Worm (Caenorhabditis elegans) whole organism, early embryonic: ENCODE results near the gene arp-11.

Experiments used
- B0310.2 ChIP-seq: sonication (generic microtip); optimal IDR thresholded peaks from 2 replicates; lab custom pipeline; 2016; ENCODE audit warnings: mild to moderate bottlenecking, missing genetic modification characterization, missing compliant biosample characterization
- F13C5.2 ChIP-seq: sonication (generic microtip); optimal IDR thresholded peaks from 2 replicates; lab custom pipeline; 2017; ENCODE audit warnings: mild to moderate bottlenecking, missing genetic modification characterization, inconsistent platforms, missing compliant biosample characterization
- ama-1 ChIP-seq: fragments of 150-350 bp; optimal IDR thresholded peaks from 2 replicates; lab custom pipeline; 2014
- ceh-13 ChIP-seq: fragments of 200-800 bp; sonication (Bioruptor generic); optimal IDR thresholded peaks from 2 replicates; lab custom pipeline; 2018; ENCODE audit warnings: mild to moderate bottlenecking, missing genetic modification characterization, missing compliant biosample characterization
- ceh-36 ChIP-seq: sonication (generic microtip); optimal IDR thresholded peaks from 2 replicates; lab custom pipeline; 2016; ENCODE audit warnings: missing genetic modification characterization, inconsistent platforms, missing compliant biosample characterization
- flt-1 ChIP-seq: fragments of 200-800 bp; sonication (Bioruptor generic); IDR thresholded peaks from 2 replicates; pipeline ENCODE4 v1.3.6; 2022; ENCODE audit warnings: missing genetic modification characterization, missing compliant biosample characterization
- hmbx-1 ChIP-seq: sonication (generic microtip); optimal IDR thresholded peaks from 2 replicates; lab custom pipeline; 2016; ENCODE audit warnings: mild to moderate bottlenecking, missing genetic modification characterization, missing compliant biosample characterization
- hnd-1 ChIP-seq: sonication (generic microtip); optimal IDR thresholded peaks from 2 replicates; lab custom pipeline; 2016; ENCODE audit warnings: missing genetic modification characterization, missing compliant biosample characterization
- sea-1 ChIP-seq: fragments of 200-800 bp; sonication (Bioruptor generic); conservative IDR thresholded peaks from 2 replicates; pipeline ENCODE4 v1.3.6; 2022; ENCODE audit warnings: missing genetic modification characterization, missing compliant biosample characterization
- tra-4 ChIP-seq: sonication (generic microtip); optimal IDR thresholded peaks from 2 replicates; lab custom pipeline; 2017; ENCODE audit warnings: missing genetic modification characterization, missing compliant biosample characterization

ce11 chrIV:7879017-7879416 lies 23.1 kb downstream of the arp-11 start, which contains the start of gene srt-73:
- TF ChIP-seq ama-1 (lab: Kevin White, UChicago) (no peak), sea-1 (no peak), tra-4 (no peak), hmbx-1 (tag; lab: Kevin White, UChicago) (no peak), ceh-36 (tag; lab: Kevin White, UChicago) (no peak), flt-1 (GFP tag; lab: Robert Waterston, UW) (no peak), hnd-1 (tag; lab: Kevin White, UChicago) (no peak), B0310.2 (tag; lab: Kevin White, UChicago) (no peak), F13C5.2 (tag; lab: Kevin White, UChicago) (no peak), ceh-13 (GFP tag; lab: Kevin White, UChicago) (no peak)
